Worm (Caenorhabditis elegans) whole organism, early embryonic: ENCODE measurements around the gene ift-81.

ENCODE experiments used
- B0310.2 ChIP-seq: sonication (generic microtip); optimal IDR thresholded peaks from 2 replicates; lab custom pipeline; 2016; ENCODE audit warnings: mild to moderate bottlenecking, missing genetic modification characterization, missing compliant biosample characterization
- F13C5.2 ChIP-seq: sonication (generic microtip); optimal IDR thresholded peaks from 2 replicates; lab custom pipeline; 2017; ENCODE audit warnings: mild to moderate bottlenecking, missing genetic modification characterization, inconsistent platforms, missing compliant biosample characterization
- aly-1 ChIP-seq: sonication (generic microtip); optimal IDR thresholded peaks from 2 replicates; lab custom pipeline; 2016; ENCODE audit warnings: missing genetic modification characterization, missing compliant biosample characterization
- ama-1 ChIP-seq: fragments of 150-350 bp; optimal IDR thresholded peaks from 2 replicates; lab custom pipeline; 2014
- ceh-13 ChIP-seq: fragments of 200-800 bp; sonication (Bioruptor generic); optimal IDR thresholded peaks from 2 replicates; lab custom pipeline; 2018; ENCODE audit warnings: mild to moderate bottlenecking, missing genetic modification characterization, missing compliant biosample characterization
- ceh-36 ChIP-seq: sonication (generic microtip); optimal IDR thresholded peaks from 2 replicates; lab custom pipeline; 2016; ENCODE audit warnings: missing genetic modification characterization, inconsistent platforms, missing compliant biosample characterization
- ets-7 ChIP-seq: sonication (generic microtip); optimal IDR thresholded peaks from 2 replicates; lab custom pipeline; 2016; ENCODE audit warnings: missing genotype, missing genetic modification characterization, missing compliant biosample characterization
- flt-1 ChIP-seq: fragments of 200-800 bp; sonication (Bioruptor generic); IDR thresholded peaks from 2 replicates; pipeline ENCODE4 v1.3.6; 2022; ENCODE audit warnings: missing genetic modification characterization, missing compliant biosample characterization
- hmbx-1 ChIP-seq: sonication (generic microtip); optimal IDR thresholded peaks from 2 replicates; lab custom pipeline; 2016; ENCODE audit warnings: mild to moderate bottlenecking, missing genetic modification characterization, missing compliant biosample characterization
- hmg-4 ChIP-seq: fragments of 200-800 bp; sonication (Bioruptor generic); optimal IDR thresholded peaks from 2 replicates; lab custom pipeline; 2018; ENCODE audit warnings: mild to moderate bottlenecking, missing genetic modification characterization, missing compliant biosample characterization
- hnd-1 ChIP-seq: sonication (generic microtip); optimal IDR thresholded peaks from 2 replicates; lab custom pipeline; 2016; ENCODE audit warnings: missing genetic modification characterization, missing compliant biosample characterization
- pes-1 ChIP-seq: fragments of 200-800 bp; sonication (Bioruptor generic); IDR thresholded peaks from 2 replicates; pipeline ENCODE4 v1.3.6; 2022; ENCODE audit warnings: missing genetic modification reagents, missing genetic modification characterization, missing compliant biosample characterization
- scrt-1 ChIP-seq: fragments of 200-800 bp; sonication (Bioruptor generic); IDR thresholded peaks from 2 replicates; pipeline ENCODE4 v1.3.6; 2022; ENCODE audit warnings: missing genetic modification characterization, missing compliant biosample characterization
- sea-1 ChIP-seq: fragments of 200-800 bp; sonication (Bioruptor generic); conservative IDR thresholded peaks from 2 replicates; pipeline ENCODE4 v1.3.6; 2022; ENCODE audit warnings: missing genetic modification characterization, missing compliant biosample characterization
- tbx-11 ChIP-seq: fragments of 200-800 bp; sonication (Bioruptor generic); IDR thresholded peaks from 2 replicates; pipeline ENCODE4 v1.3.6; 2022; ENCODE audit warnings: missing genetic modification characterization, missing compliant biosample characterization
- tbx-37 ChIP-seq: fragments of 200-800 bp; sonication (Bioruptor generic); conservative IDR thresholded peaks from 2 replicates; pipeline ENCODE4 v1.3.6; 2022; ENCODE audit warnings: missing genetic modification reagents, missing genetic modification characterization, missing compliant biosample characterization
- tra-4 ChIP-seq: sonication (generic microtip); optimal IDR thresholded peaks from 2 replicates; lab custom pipeline; 2017; ENCODE audit warnings: missing genetic modification characterization, missing compliant biosample characterization

The ift-81 gene

ce11 chrX:5347856-5348255, 49.5 kb downstream of the ift-81 start:
- TF ChIP-seq tbx-37 (GFP tag; lab: Robert Waterston, UW) (no peak), ceh-13 (no peak), B0310.2 (tag; lab: Kevin White, UChicago) (no peak), pes-1 (no peak), tra-4 (tag; lab: Kevin White, UChicago) (no peak), sea-1 (GFP tag; lab: Robert Waterston, UW) (no peak), F13C5.2 (tag; lab: Kevin White, UChicago) (no peak), ama-1 (lab: Kevin White, UChicago) (no peak), ceh-36 (tag; lab: Kevin White, UChicago) (no peak), flt-1 (no peak), ets-7 (no peak), scrt-1 (GFP tag; lab: Robert Waterston, UW) (no peak), tbx-11 (GFP tag; lab: Robert Waterston, UW) (no peak)

- TF ChIP-seq sea-1 (GFP tag; lab: Robert Waterston, UW) (no peak), F13C5.2 (tag; lab: Kevin White, UChicago) (no peak), tra-4 (tag; lab: Kevin White, UChicago) (no peak), B0310.2 (tag; lab: Kevin White, UChicago) (no peak), hmg-4 (GFP tag; lab: Kevin White, UChicago) (no peak), tbx-11 (GFP tag; lab: Robert Waterston, UW) (no peak), tbx-37 (GFP tag; lab: Robert Waterston, UW) (no peak), ets-7 (no peak), scrt-1 (GFP tag; lab: Robert Waterston, UW) (no peak), aly-1 (tag; lab: Kevin White, UChicago) (no peak), hmbx-1 (no peak), hnd-1 (tag; lab: Kevin White, UChicago) (no peak), pes-1 (no peak), ceh-13 (no peak)
Observed at ce11 chrX:5348529-5349148, 50.3 kb downstream of the ift-81 start, which contains the start of gene syx-3. Gene syx-3 (plus strand): TSS chrX:5349098.

ce11 chrX:5354022-5354876, 55.9 kb downstream of the ift-81 start, which contains the start of gene pfn-2:
Gene pfn-2 (minus strand): TSS chrX:5354072.
- TF ChIP-seq aly-1 (tag; lab: Kevin White, UChicago) (peak; percentile 15), hmg-4 (GFP tag; lab: Kevin White, UChicago) (peak; percentile 89), F13C5.2 (tag; lab: Kevin White, UChicago) (peak; percentile 40), ama-1 (lab: Kevin White, UChicago) (no peak), ceh-36 (tag; lab: Kevin White, UChicago) (no peak), hnd-1 (tag; lab: Kevin White, UChicago) (no peak), hmbx-1 (no peak), pes-1 (no peak), B0310.2 (tag; lab: Kevin White, UChicago) (no peak), flt-1 (0 out of 2 replicates have a peak, but pooled peaks have one; percentile 17), sea-1 (GFP tag; lab: Robert Waterston, UW) (no peak), scrt-1 (GFP tag; lab: Robert Waterston, UW) (no peak), ceh-13 (peak; percentile 6), tra-4 (tag; lab: Kevin White, UChicago) (no peak), tbx-37 (GFP tag; lab: Robert Waterston, UW) (peak; percentile 52), tbx-11 (GFP tag; lab: Robert Waterston, UW) (0 out of 2 replicates have a peak, but pooled peaks have one; percentile 9), ets-7 (no peak)

ce11 chrX:5355253-5355652, 56.9 kb downstream of the ift-81 start:
- no peak for TF ChIP-seq hmbx-1
- no peak for TF ChIP-seq B0310.2 (tag; lab: Kevin White, UChicago)
- TF ChIP-seq tbx-11 (GFP tag; lab: Robert Waterston, UW), result no peak
- no peak for TF ChIP-seq sea-1 (GFP tag; lab: Robert Waterston, UW)
- no peak for TF ChIP-seq pes-1
- TF ChIP-seq ama-1 (lab: Kevin White, UChicago), result no peak
- no peak for TF ChIP-seq ceh-36 (tag; lab: Kevin White, UChicago)
- no peak for TF ChIP-seq hnd-1 (tag; lab: Kevin White, UChicago)
- no peak for TF ChIP-seq flt-1
- no peak for TF ChIP-seq ceh-13
- no peak for TF ChIP-seq scrt-1 (GFP tag; lab: Robert Waterston, UW)
- no peak for TF ChIP-seq F13C5.2 (tag; lab: Kevin White, UChicago)
- no peak for TF ChIP-seq aly-1 (tag; lab: Kevin White, UChicago)
- TF ChIP-seq hmg-4 (GFP tag; lab: Kevin White, UChicago), result no peak
- no peak for TF ChIP-seq ets-7
- no peak for TF ChIP-seq tbx-37 (GFP tag; lab: Robert Waterston, UW)
- TF ChIP-seq tra-4 (tag; lab: Kevin White, UChicago), result no peak
